Worm (Caenorhabditis elegans): ENCODE measurements around the gene C50B6.3.

Gene C50B6.3

ce11 chrV:13264245-13264644, 49.1 kb upstream of the C50B6.3 start, which contains the start of gene zip-5:
Gene zip-5 (plus strand): TSS chrV:13264545.
- TF ChIP-seq lin-15B (tag; optimal IDR thresholded peaks at IDR 0.05) = no peak

- no peak for TF ChIP-seq nhr-77 (tag; optimal IDR thresholded peaks at IDR 0.05)
- no peak for TF ChIP-seq set-16 (GFP tag; IDR thresholded peaks at IDR 0.05)
Observed at ce11 chrV:13265628-13266027, 47.7 kb upstream of the C50B6.3 start.

- TF ChIP-seq dmd-6 (GFP tag; IDR thresholded peaks at IDR 0.05) (peak; percentile 53; the same call in 1 of the 2 replicates), lim-7 (GFP tag; IDR thresholded peaks at IDR 0.05) (no peak), pqm-1 (tag; optimal IDR thresholded peaks at IDR 0.05) (peak; percentile 49), unc-130 (GFP tag; optimal IDR thresholded peaks at IDR 0.05) (no peak), lin-39 (tag; optimal IDR thresholded peaks at IDR 0.05) (no peak), saeg-2 (GFP tag; IDR thresholded peaks at IDR 0.05) (no peak), F37D6.2 (tag; optimal IDR thresholded peaks at IDR 0.05) (no peak), ama-1 (optimal IDR thresholded peaks at IDR 0.05) (no peak), Y48G9A.11 (GFP tag; IDR thresholded peaks at IDR 0.05) (no peak), hlh-11 (tag; optimal IDR thresholded peaks at IDR 0.05) (no peak), dmd-9 (GFP tag; IDR thresholded peaks at IDR 0.05) (no peak), nhr-42 (GFP tag; IDR thresholded peaks at IDR 0.05) (no peak)
Observed at ce11 chrV:13266630-13267029, 46.7 kb upstream of the C50B6.3 start.

- TF ChIP-seq pqm-1 (tag; optimal IDR thresholded peaks at IDR 0.05) (peak; percentile 96), dpl-1 (GFP tag; optimal IDR thresholded peaks at IDR 0.05) (no peak), mdl-1 (tag; optimal IDR thresholded peaks at IDR 0.05) (no peak), unc-130 (GFP tag; optimal IDR thresholded peaks at IDR 0.05) (no peak), nhr-28 (tag; optimal IDR thresholded peaks at IDR 0.05) (peak; percentile 95), lin-15B (tag; optimal IDR thresholded peaks at IDR 0.05) (no peak), fos-1 (tag; optimal IDR thresholded peaks at IDR 0.05) (no peak), nhr-6 (tag; optimal IDR thresholded peaks at IDR 0.05) (peak; percentile 39), nhr-77 (tag; optimal IDR thresholded peaks at IDR 0.05) (peak; percentile 27), tra-1 (GFP tag; IDR thresholded peaks at IDR 0.05) (0 out of 2 replicates have a peak, but pooled peaks have one; percentile 28), F37D6.2 (tag; optimal IDR thresholded peaks at IDR 0.05) (no peak), dve-1 (tag; optimal IDR thresholded peaks at IDR 0.05; ENCODE audit: insufficient read depth) (peak; percentile 54), nhr-42 (GFP tag; IDR thresholded peaks at IDR 0.05) (no peak), D1046.2 (GFP tag; IDR thresholded peaks at IDR 0.05) (no peak), lsy-2 (tag; optimal IDR thresholded peaks at IDR 0.05) (peak in 1 of 2 experiments; percentile 42), hlh-11 (tag; optimal IDR thresholded peaks at IDR 0.05) (peak; percentile 45), jun-1 (tag; optimal IDR thresholded peaks at IDR 0.05) (peak; percentile 46), nhr-102 (tag; optimal IDR thresholded peaks at IDR 0.05) (peak; percentile 38), set-16 (GFP tag; IDR thresholded peaks at IDR 0.05) (no peak), pha-4 (GFP tag; IDR thresholded peaks at IDR 0.05) (0 out of 2 replicates have a peak, but pooled peaks have one; percentile 36), pha-4 (tag; optimal IDR thresholded peaks at IDR 0.05) (no peak), lin-1 (GFP tag; IDR thresholded peaks at IDR 0.05) (peak; percentile 12; the same call in 1 of the 2 replicates), T26A8.4 (GFP tag; IDR thresholded peaks at IDR 0.05) (no peak), dmd-6 (GFP tag; IDR thresholded peaks at IDR 0.05) (peak; percentile 74), nhr-11 (tag; optimal IDR thresholded peaks at IDR 0.05) (no peak), Y75B8A.6 (GFP tag; IDR thresholded peaks at IDR 0.05) (no peak), daf-16 (GFP tag; optimal IDR thresholded peaks at IDR 0.05) (no peak), daf-16 (tag; optimal IDR thresholded peaks at IDR 0.05) (peak; percentile 48), skn-1 (tag; optimal IDR thresholded peaks at IDR 0.05) (no peak), mep-1 (tag; optimal IDR thresholded peaks at IDR 0.05) (peak; percentile 0), php-3 (GFP tag; IDR thresholded peaks at IDR 0.05) (peak; percentile 59; the same call in 1 of the 2 replicates)
Observed at ce11 chrV:13268032-13268431, 45.3 kb upstream of the C50B6.3 start.

All from whole organism, L4 larva.